Worm (Caenorhabditis elegans) whole organism, midembryonic: ENCODE results near the gene col-38.

Source experiments
- T22C8.4 ChIP-seq: fragments of 200-800 bp; sonication (Bioruptor generic); IDR thresholded peaks from 2 replicates; pipeline ENCODE4 v1.3.6; 2022; ENCODE audit warnings: missing genetic modification characterization, missing compliant biosample characterization
- cog-1 ChIP-seq: sonication (generic microtip); optimal IDR thresholded peaks from 2 replicates; lab custom pipeline; 2016; ENCODE audit warnings: missing genetic modification characterization, missing compliant biosample characterization
- flt-1 ChIP-seq: fragments of 200-800 bp; sonication (Bioruptor generic); IDR thresholded peaks from 2 replicates; pipeline ENCODE4 v1.3.6; 2022; ENCODE audit warnings: missing genetic modification characterization, missing compliant biosample characterization
- klf-2 ChIP-seq: fragments of 200-800 bp; sonication (Bioruptor generic); conservative IDR thresholded peaks from 2 replicates; pipeline ENCODE4 v1.3.6; 2022; ENCODE audit warnings: missing genetic modification reagents, missing genetic modification characterization, missing compliant biosample characterization
- med-1 ChIP-seq: sonication (generic microtip); optimal IDR thresholded peaks from 2 replicates; lab custom pipeline; 2017; ENCODE audit warnings: missing genetic modification characterization, mild to moderate bottlenecking, missing compliant biosample characterization, antibody characterized with exemption, missing genetic modification reagents; ENCODE audit not compliant: insufficient read depth
- ref-1 ChIP-seq: fragments of 200-800 bp; sonication (Bioruptor generic); conservative IDR thresholded peaks from 2 replicates; pipeline ENCODE4 v1.3.6; 2022; ENCODE audit warnings: missing genetic modification reagents, missing genetic modification characterization, missing compliant biosample characterization
- tab-1 ChIP-seq: fragments of 200-800 bp; sonication (Bioruptor generic); IDR thresholded peaks from 2 replicates; pipeline ENCODE4 v1.3.6; 2022; ENCODE audit warnings: missing genetic modification characterization, missing compliant biosample characterization
- ztf-23 ChIP-seq: fragments of 200-800 bp; sonication (Bioruptor generic); IDR thresholded peaks from 2 replicates; pipeline ENCODE4 v1.3.6; 2022; ENCODE audit warnings: missing genetic modification reagents, missing genetic modification characterization, missing compliant biosample characterization
- ztf-29 ChIP-seq: fragments of 200-800 bp; sonication (Bioruptor generic); IDR thresholded peaks from 2 replicates; pipeline ENCODE4 v1.3.6; 2022; ENCODE audit warnings: missing genetic modification reagents, missing genetic modification characterization, missing compliant biosample characterization

Gene col-38

DNA sequence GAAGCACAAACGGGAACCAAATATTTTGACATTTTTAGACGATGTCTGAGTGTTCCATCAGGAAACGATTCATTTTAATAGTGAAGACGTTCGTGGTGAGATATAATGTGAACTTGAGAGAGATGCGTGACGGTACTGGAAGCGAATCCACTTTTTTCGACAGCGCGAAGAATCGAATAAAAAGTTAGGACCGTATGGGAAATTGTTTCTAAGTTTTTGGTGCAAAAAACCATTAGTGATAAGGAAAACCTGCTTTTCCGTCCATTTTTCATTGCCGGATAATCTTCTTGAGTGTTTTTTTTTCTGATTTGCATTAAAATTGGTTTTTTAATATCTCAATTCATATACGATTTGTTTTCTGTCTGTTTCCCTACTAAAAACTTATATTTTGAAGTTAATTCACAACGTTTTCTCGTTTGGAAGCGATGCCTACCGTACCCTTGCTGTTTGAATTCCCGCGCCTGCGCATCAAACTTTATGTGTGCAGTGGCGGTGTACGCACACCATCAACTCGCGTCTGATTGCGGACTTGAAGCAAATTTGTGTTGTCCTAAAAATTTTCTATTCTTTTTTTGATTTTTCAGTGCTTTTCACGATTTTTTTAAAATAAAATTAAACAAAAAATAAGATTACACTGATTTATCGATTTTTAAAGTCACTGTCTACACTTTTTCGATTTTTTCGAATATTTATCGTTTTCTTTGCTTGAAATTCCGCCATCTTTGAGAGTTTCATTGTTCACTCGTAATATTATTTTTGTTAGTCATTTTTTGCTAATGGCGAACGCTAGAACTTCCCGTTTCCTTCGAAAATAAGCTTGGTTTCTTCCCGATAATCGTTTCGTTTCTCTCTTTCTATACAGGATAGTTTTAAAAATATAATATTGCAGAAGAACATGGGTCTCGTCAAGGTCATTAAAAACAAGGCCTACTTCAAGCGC, at the start of gene col-38, which contains the start of gene rpl-5:
Gene col-38 (minus strand): TSS at position 51 of the 940 bp plus-strand sequence.
Gene rpl-5 (plus strand): TSS at position 890 of the 940 bp plus-strand sequence.
- TF ChIP-seq med-1 (GFP tag; lab: Kevin White, UChicago) = no peak
- TF ChIP-seq klf-2 (GFP tag; lab: Robert Waterston, UW) = 0 out of 2 replicates have a peak, but pooled peaks have one; percentile 9
- peak; percentile 64 for TF ChIP-seq cog-1 (tag; lab: Kevin White, UChicago)
- TF ChIP-seq flt-1 = peak; percentile 78
- no peak for TF ChIP-seq ref-1
- peak; percentile 80 for TF ChIP-seq ztf-23 (GFP tag; lab: Robert Waterston, UW)
- no peak for TF ChIP-seq ztf-29 (GFP tag; lab: Robert Waterston, UW)
- no peak; the same call in 1 of the 2 replicates for TF ChIP-seq tab-1 (GFP tag; lab: Robert Waterston, UW)
- no peak for TF ChIP-seq T22C8.4 (GFP tag; lab: Robert Waterston, UW)

DNA sequence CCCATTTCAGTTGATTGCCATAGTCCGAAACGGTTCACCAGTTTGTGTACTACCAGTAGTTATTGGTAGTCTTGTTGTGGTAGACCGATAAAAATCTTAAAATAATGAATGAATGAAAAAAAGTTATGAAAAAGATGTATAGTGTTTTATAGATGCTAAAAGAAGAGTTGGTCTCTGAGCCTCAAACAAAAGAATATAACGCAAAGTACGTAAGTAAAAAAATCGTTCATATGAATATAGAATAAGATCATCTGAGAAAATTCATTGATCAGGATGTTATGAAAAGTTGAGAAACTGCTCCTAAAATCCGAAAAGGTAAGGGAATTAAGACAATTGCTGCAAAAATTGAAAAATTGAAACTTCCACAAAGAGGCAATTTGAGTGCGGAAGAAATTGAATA, 48.6 kb upstream of the col-38 start, which contains the start of gene chhy-1:
Gene chhy-1 (minus strand): TSS at position 101 of the 400 bp plus-strand sequence.
- TF ChIP-seq cog-1 (tag; lab: Kevin White, UChicago) = no peak
- no peak for TF ChIP-seq med-1 (GFP tag; lab: Kevin White, UChicago)
- no peak for TF ChIP-seq ztf-23 (GFP tag; lab: Robert Waterston, UW)
- no peak for TF ChIP-seq flt-1
- TF ChIP-seq ztf-29 (GFP tag; lab: Robert Waterston, UW) = no peak
- TF ChIP-seq T22C8.4 (GFP tag; lab: Robert Waterston, UW) = no peak
- TF ChIP-seq klf-2 (GFP tag; lab: Robert Waterston, UW) = no peak
- no peak for TF ChIP-seq tab-1 (GFP tag; lab: Robert Waterston, UW)
- TF ChIP-seq ref-1 = no peak

DNA sequence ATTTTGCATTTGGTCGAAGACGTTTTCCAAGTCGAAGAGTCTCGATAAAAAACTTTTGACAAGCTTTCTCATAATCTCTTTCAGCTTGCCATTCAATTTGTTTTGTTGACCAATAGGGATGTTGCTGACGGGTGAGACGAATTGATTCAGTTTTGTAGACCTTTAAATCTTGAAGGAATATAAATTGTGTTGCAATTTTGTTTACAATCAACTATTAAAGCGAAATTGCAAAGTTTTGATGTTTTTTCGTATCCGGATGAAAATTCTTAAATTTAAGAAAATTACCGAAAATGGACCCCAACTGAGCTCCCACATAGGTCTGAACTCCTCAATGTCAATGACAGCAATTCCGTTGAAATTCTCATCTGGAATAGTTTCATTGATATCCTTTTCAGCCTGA, 47.3 kb upstream of the col-38 start:
- TF ChIP-seq ztf-29 (GFP tag; lab: Robert Waterston, UW) (no peak), ztf-23 (GFP tag; lab: Robert Waterston, UW) (no peak), tab-1 (GFP tag; lab: Robert Waterston, UW) (no peak), cog-1 (tag; lab: Kevin White, UChicago) (no peak), klf-2 (GFP tag; lab: Robert Waterston, UW) (no peak), flt-1 (no peak), T22C8.4 (GFP tag; lab: Robert Waterston, UW) (no peak), ref-1 (no peak), med-1 (GFP tag; lab: Kevin White, UChicago) (no peak)

DNA sequence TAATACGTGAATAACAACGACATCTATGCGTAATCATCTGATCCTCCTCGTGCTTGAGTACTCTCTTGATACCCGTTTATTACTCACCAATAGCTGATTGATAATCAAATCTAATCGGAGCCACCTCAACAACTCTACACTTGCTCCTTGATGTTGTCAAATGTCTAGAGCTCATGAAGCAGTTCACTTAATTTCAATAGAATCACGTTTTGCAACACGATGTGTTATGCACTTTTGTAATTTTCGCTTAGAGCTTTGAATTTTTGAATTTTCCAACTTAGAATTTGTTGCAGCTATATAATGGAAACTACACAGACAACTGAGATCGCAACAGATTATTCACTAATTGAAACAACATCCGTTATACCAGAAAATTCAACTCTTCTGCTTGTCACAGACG, 43.6 kb upstream of the col-38 start, which contains the start of gene T22C8.1:
Gene T22C8.1 (plus strand): TSS at position 301 of the 400 bp plus-strand sequence.
- TF ChIP-seq ref-1 (no peak), med-1 (GFP tag; lab: Kevin White, UChicago) (no peak), flt-1 (no peak), ztf-29 (GFP tag; lab: Robert Waterston, UW) (no peak), tab-1 (GFP tag; lab: Robert Waterston, UW) (no peak), ztf-23 (GFP tag; lab: Robert Waterston, UW) (no peak), cog-1 (tag; lab: Kevin White, UChicago) (no peak), klf-2 (GFP tag; lab: Robert Waterston, UW) (no peak)

DNA sequence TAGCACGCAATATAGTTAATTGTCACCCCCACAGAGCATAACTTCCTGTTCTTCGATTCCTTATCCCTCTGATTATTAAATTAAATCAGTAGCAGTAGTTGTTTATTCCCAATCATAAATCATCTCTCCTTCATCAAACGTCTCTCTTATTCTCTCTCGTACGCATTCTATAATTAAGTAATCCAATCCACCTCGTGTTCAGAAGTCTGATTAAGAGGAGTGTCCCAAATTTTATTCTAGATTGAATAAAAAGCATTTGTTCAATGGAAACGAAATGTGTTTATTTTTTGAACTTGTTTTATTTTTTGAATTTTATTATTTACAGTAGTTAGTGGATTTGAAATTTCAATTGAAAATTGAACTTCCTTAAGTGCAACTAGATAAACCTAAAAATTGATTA, 42.4 kb upstream of the col-38 start:
- TF ChIP-seq T22C8.4 (GFP tag; lab: Robert Waterston, UW) = no peak
- no peak for TF ChIP-seq tab-1 (GFP tag; lab: Robert Waterston, UW)
- no peak for TF ChIP-seq med-1 (GFP tag; lab: Kevin White, UChicago)
- TF ChIP-seq ztf-29 (GFP tag; lab: Robert Waterston, UW) = no peak
- TF ChIP-seq ztf-23 (GFP tag; lab: Robert Waterston, UW) = no peak
- no peak for TF ChIP-seq klf-2 (GFP tag; lab: Robert Waterston, UW)
- no peak for TF ChIP-seq cog-1 (tag; lab: Kevin White, UChicago)
- TF ChIP-seq flt-1 = no peak
- no peak for TF ChIP-seq ref-1

ce11 chrII:8610585-8610984, 41.7 kb upstream of the col-38 start:
- no peak for TF ChIP-seq ref-1
- TF ChIP-seq tab-1 (GFP tag; lab: Robert Waterston, UW) = no peak
- no peak for TF ChIP-seq klf-2 (GFP tag; lab: Robert Waterston, UW)
- no peak for TF ChIP-seq T22C8.4 (GFP tag; lab: Robert Waterston, UW)
- TF ChIP-seq med-1 (GFP tag; lab: Kevin White, UChicago) = no peak
- no peak for TF ChIP-seq cog-1 (tag; lab: Kevin White, UChicago)
- TF ChIP-seq ztf-29 (GFP tag; lab: Robert Waterston, UW) = no peak
- no peak for TF ChIP-seq flt-1
- TF ChIP-seq ztf-23 (GFP tag; lab: Robert Waterston, UW) = no peak

DNA sequence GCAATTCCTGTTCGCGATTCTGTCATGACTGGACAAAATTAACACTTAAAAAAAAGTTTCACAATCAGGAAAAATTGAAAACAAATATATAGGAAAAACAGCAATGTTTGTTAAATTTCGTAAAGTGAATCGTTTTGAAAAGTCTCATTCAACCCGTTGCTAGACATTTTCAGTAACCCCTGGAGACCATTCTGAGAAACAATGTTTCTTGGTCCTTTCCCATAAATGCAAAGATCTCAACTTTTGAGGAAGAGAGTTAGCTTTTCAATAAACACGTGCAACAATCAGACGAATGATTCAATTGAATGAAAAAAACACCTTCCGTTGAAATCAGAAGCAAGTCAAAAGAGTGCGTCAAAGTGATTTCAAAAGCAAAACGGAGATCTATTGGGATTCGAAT, 41.2 kb upstream of the col-38 start, which contains the start of gene F28C6.9:
Gene F28C6.9 (minus strand): TSS at position 101 of the 400 bp plus-strand sequence.
- TF ChIP-seq T22C8.4 (GFP tag; lab: Robert Waterston, UW) = no peak
- TF ChIP-seq cog-1 (tag; lab: Kevin White, UChicago) = no peak
- no peak for TF ChIP-seq klf-2 (GFP tag; lab: Robert Waterston, UW)
- TF ChIP-seq ztf-23 (GFP tag; lab: Robert Waterston, UW) = no peak
- no peak for TF ChIP-seq flt-1
- no peak for TF ChIP-seq tab-1 (GFP tag; lab: Robert Waterston, UW)
- no peak for TF ChIP-seq ztf-29 (GFP tag; lab: Robert Waterston, UW)
- TF ChIP-seq ref-1 = no peak
- TF ChIP-seq med-1 (GFP tag; lab: Kevin White, UChicago) = no peak

ce11 chrII:8607662-8608061, 38.8 kb upstream of the col-38 start, which contains the start of gene F28C6.10:
Gene F28C6.10 (plus strand): TSS chrII:8607962.
- TF ChIP-seq med-1 (GFP tag; lab: Kevin White, UChicago) (no peak), klf-2 (GFP tag; lab: Robert Waterston, UW) (no peak), ztf-29 (GFP tag; lab: Robert Waterston, UW) (no peak), T22C8.4 (GFP tag; lab: Robert Waterston, UW) (no peak), ref-1 (no peak), tab-1 (GFP tag; lab: Robert Waterston, UW) (no peak), flt-1 (no peak)
